Worm (Caenorhabditis elegans) whole organism, L2 larva: ENCODE results near the gene clec-246.

ENCODE experiments used
- C34F6.9 ChIP-seq: fragments of 150-350 bp; optimal IDR thresholded peaks from 2 replicates; lab custom pipeline; 2014; ENCODE audit warnings: missing biosample characterization, missing genetic modification characterization
- F13H6.1 ChIP-seq: sonication (generic microtip); optimal IDR thresholded peaks from 2 replicates; lab custom pipeline; 2016; ENCODE audit warnings: missing genetic modification characterization, missing compliant biosample characterization
- Y55F3AM.14 ChIP-seq: fragments of 200-800 bp; sonication (Bioruptor generic); optimal IDR thresholded peaks from 2 replicates; lab custom pipeline; 2018; ENCODE audit warnings: mild to moderate bottlenecking, missing genetic modification characterization, missing compliant biosample characterization
- ama-1 ChIP-seq: fragments of 150-350 bp; optimal IDR thresholded peaks from 2 replicates; lab custom pipeline; 2018; ENCODE audit warnings: inconsistent platforms
- blmp-1 ChIP-seq: sonication (generic microtip); optimal IDR thresholded peaks from 2 replicates; lab custom pipeline; 2017; ENCODE audit warnings: missing genetic modification characterization, mild to moderate bottlenecking, missing compliant biosample characterization, antibody characterized with exemption, moderate library complexity; ENCODE audit not compliant: insufficient read depth
- ceh-16 ChIP-seq: fragments of 150-350 bp; optimal IDR thresholded peaks from 2 replicates; lab custom pipeline; 2014; ENCODE audit warnings: missing biosample characterization, missing genetic modification characterization
- ceh-82 ChIP-seq: fragments of 150-350 bp; optimal IDR thresholded peaks from 2 replicates; lab custom pipeline; 2014; ENCODE audit warnings: missing biosample characterization, missing genetic modification characterization
- dmd-4 ChIP-seq: sonication (generic microtip); optimal IDR thresholded peaks from 2 replicates; lab custom pipeline; 2017; ENCODE audit warnings: missing biosample characterization, missing genetic modification characterization
- egl-27 ChIP-seq: sonication (generic microtip); optimal IDR thresholded peaks from 3 replicates; lab custom pipeline; 2017; ENCODE audit warnings: missing biosample characterization, missing genetic modification reagents, missing genetic modification characterization
- elt-1 ChIP-seq: fragments of 150-350 bp; optimal IDR thresholded peaks from 2 replicates; lab custom pipeline; 2014; ENCODE audit warnings: missing biosample characterization, missing genetic modification characterization
- elt-3 ChIP-seq: sonication (generic microtip); optimal IDR thresholded peaks from 2 replicates; lab custom pipeline; 2017; ENCODE audit warnings: missing biosample characterization, missing genetic modification characterization
- fos-1 ChIP-seq: fragments of 150-350 bp; optimal IDR thresholded peaks from 2 replicates; lab custom pipeline; 2014; ENCODE audit warnings: missing biosample characterization, missing genetic modification characterization
- lin-11 ChIP-seq: fragments of 150-350 bp; sonication (generic microtip); optimal IDR thresholded peaks from 2 replicates; lab custom pipeline; 2014; ENCODE audit warnings: missing biosample characterization, missing genetic modification characterization, inconsistent platforms, mixed read lengths
- lin-39 ChIP-seq: fragments of 150-350 bp; optimal IDR thresholded peaks from 2 replicates; lab custom pipeline; 2014; ENCODE audit warnings: missing biosample characterization, missing genetic modification reagents, missing genetic modification characterization
- mbf-1 ChIP-seq: sonication (generic microtip); optimal IDR thresholded peaks from 2 replicates; lab custom pipeline; 2017; ENCODE audit warnings: missing biosample characterization, missing genetic modification characterization
- nhr-11 ChIP-seq: fragments of 150-350 bp; optimal IDR thresholded peaks from 2 replicates; lab custom pipeline; 2014; ENCODE audit warnings: missing biosample characterization, missing genetic modification characterization
- nhr-12 ChIP-seq: fragments of 150-350 bp; optimal IDR thresholded peaks from 2 replicates; lab custom pipeline; 2014; ENCODE audit warnings: missing biosample characterization, missing genetic modification characterization
- nhr-129 ChIP-seq: fragments of 150-350 bp; optimal IDR thresholded peaks from 2 replicates; lab custom pipeline; 2014; ENCODE audit warnings: missing biosample characterization, missing genetic modification characterization
- nhr-25 ChIP-seq: fragments of 150-350 bp; sonication (generic microtip); optimal IDR thresholded peaks from 3 replicates; lab custom pipeline; 2014; ENCODE audit warnings: missing biosample characterization, missing genetic modification characterization
- nhr-6 ChIP-seq: fragments of 150-350 bp; optimal IDR thresholded peaks from 2 replicates; lab custom pipeline; 2014; ENCODE audit warnings: missing biosample characterization, missing genetic modification characterization
- sem-4 ChIP-seq: fragments of 150-350 bp; optimal IDR thresholded peaks from 2 replicates; lab custom pipeline; 2014; ENCODE audit warnings: missing biosample characterization, missing genetic modification reagents, missing genetic modification characterization
- skn-1 ChIP-seq: sonication (generic microtip); optimal IDR thresholded peaks from 2 replicates; lab custom pipeline; 2017; ENCODE audit warnings: missing biosample characterization, missing genetic modification characterization
- sma-3 ChIP-seq: sonication (generic microtip); optimal IDR thresholded peaks from 2 replicates; lab custom pipeline; 2016; ENCODE audit warnings: missing genetic modification reagents, missing genetic modification characterization, missing compliant biosample characterization
- sma-9 ChIP-seq, 2 experiments: fragments of 150-350 bp in 1 of 2; sonication (generic microtip) in 1 of 2; optimal IDR thresholded peaks; 2 replicates each; lab custom pipeline; 2014 to 2016; ENCODE audit warnings: missing genetic modification characterization in 2 of 2, mild to moderate bottlenecking in 1 of 2, missing biosample characterization in 1 of 2, missing compliant biosample characterization in 1 of 2, missing genetic modification reagents in 1 of 2, moderate library complexity in 1 of 2
- unc-39 ChIP-seq: fragments of 150-350 bp; optimal IDR thresholded peaks from 2 replicates; lab custom pipeline; 2014; ENCODE audit warnings: missing biosample characterization, missing genetic modification characterization
- unc-55 ChIP-seq: fragments of 150-350 bp; sonication (generic microtip); optimal IDR thresholded peaks from 3 replicates; lab custom pipeline; 2014; ENCODE audit warnings: missing biosample characterization, missing genetic modification reagents, missing genetic modification characterization
- zag-1 ChIP-seq: fragments of 150-350 bp; optimal IDR thresholded peaks from 2 replicates; lab custom pipeline; 2014; ENCODE audit warnings: missing biosample characterization, missing genetic modification characterization
- ztf-1 ChIP-seq: fragments of 200-800 bp; sonication (Bioruptor generic); conservative IDR thresholded peaks from 2 replicates; pipeline ENCODE4 v1.3.6; 2022; ENCODE audit warnings: missing genetic modification characterization, missing compliant biosample characterization
- ztf-11 ChIP-seq: sonication (generic microtip); optimal IDR thresholded peaks from 2 replicates; lab custom pipeline; 2017; ENCODE audit warnings: missing biosample characterization, missing genetic modification characterization

Gene clec-246

ce11 chrV:18189181-18189580 is at the start of gene clec-246:
Gene clec-246, plus strand, starts transcription at chrV:18189481.
- TF ChIP-seq nhr-12 (tag; lab: Kevin White, UChicago) (no peak), ceh-82 (tag; lab: Kevin White, UChicago) (no peak), sma-9 (GFP tag; optimal IDR thresholded peaks at IDR 0.05; lab: Kevin White, UChicago) (no peak), sma-9 (tag; optimal IDR thresholded peaks at IDR 0.05; lab: Kevin White, UChicago) (no peak), ceh-16 (tag; lab: Kevin White, UChicago) (no peak), ztf-1 (GFP tag; lab: Robert Waterston, UW) (no peak), fos-1 (tag; lab: Kevin White, UChicago) (no peak), sma-3 (GFP tag; lab: Kevin White, UChicago) (no peak), nhr-25 (tag; lab: Kevin White, UChicago) (no peak), ama-1 (lab: Kevin White, UChicago) (no peak), C34F6.9 (tag; lab: Kevin White, UChicago) (no peak), skn-1 (tag; lab: Kevin White, UChicago) (no peak), ztf-11 (tag; lab: Kevin White, UChicago) (no peak)
- TF ChIP-seq, all 48 proteins: peak for 0

ce11 chrV:18141161-18141560 is 48.1 kb upstream of the clec-246 start, which contains the start of gene Y37H2A.11:
Gene Y37H2A.11, plus strand, starts transcription at chrV:18141461.
- TF ChIP-seq zag-1 (no peak), egl-27 (no peak), elt-3 (tag; lab: Kevin White, UChicago) (no peak), nhr-6 (tag; lab: Kevin White, UChicago) (no peak), lin-39 (tag; lab: Kevin White, UChicago) (no peak), fos-1 (tag; lab: Kevin White, UChicago) (no peak), ceh-82 (tag; lab: Kevin White, UChicago) (no peak), sem-4 (tag; lab: Kevin White, UChicago) (no peak), ama-1 (lab: Kevin White, UChicago) (no peak)

- no peak for TF ChIP-seq mbf-1 (tag; lab: Kevin White, UChicago)
- TF ChIP-seq ama-1 (lab: Kevin White, UChicago): no peak
- no peak for TF ChIP-seq nhr-25 (tag; lab: Kevin White, UChicago)
- no peak for TF ChIP-seq sma-9 (GFP tag; optimal IDR thresholded peaks at IDR 0.05; lab: Kevin White, UChicago)
- TF ChIP-seq sma-9 (tag; optimal IDR thresholded peaks at IDR 0.05; lab: Kevin White, UChicago): no peak
- no peak for TF ChIP-seq Y55F3AM.14 (GFP tag; lab: Kevin White, UChicago)
- no peak for TF ChIP-seq F13H6.1 (tag; lab: Kevin White, UChicago)
- no peak for TF ChIP-seq elt-1 (tag; lab: Kevin White, UChicago)
- TF ChIP-seq unc-39 (tag; lab: Kevin White, UChicago): no peak
- no peak for TF ChIP-seq nhr-11 (tag; lab: Kevin White, UChicago)
- TF ChIP-seq zag-1: no peak
- TF ChIP-seq ceh-16 (tag; lab: Kevin White, UChicago): no peak
- no peak for TF ChIP-seq dmd-4 (tag; lab: Kevin White, UChicago)
- TF ChIP-seq skn-1 (tag; lab: Kevin White, UChicago): no peak
- no peak for TF ChIP-seq lin-11 (tag; lab: Kevin White, UChicago)
Observed at ce11 chrV:18142549-18142948, 46.7 kb upstream of the clec-246 start, which contains the start of gene Y37H2A.13. Gene Y37H2A.13, plus strand, starts transcription at chrV:18142849.

- TF ChIP-seq elt-3 (tag; lab: Kevin White, UChicago): no peak
- TF ChIP-seq, all 48 proteins: peak for 0
Observed at ce11 chrV:18143445-18143844, 45.8 kb upstream of the clec-246 start, which contains the start of gene Y37H2A.14. Gene Y37H2A.14, plus strand, starts transcription at chrV:18143745.

- TF ChIP-seq sma-3 (GFP tag; lab: Kevin White, UChicago) (no peak), skn-1 (tag; lab: Kevin White, UChicago) (no peak), blmp-1 (no peak), unc-55 (GFP tag; lab: Kevin White, UChicago) (no peak), nhr-129 (tag; lab: Kevin White, UChicago) (no peak)
Observed at ce11 chrV:18144442-18144841, 44.8 kb upstream of the clec-246 start.

- peak; percentile 4 for TF ChIP-seq fos-1 (tag; lab: Kevin White, UChicago)
- TF ChIP-seq dmd-4 (tag; lab: Kevin White, UChicago): no peak
Observed at ce11 chrV:18146077-18146476, 43.2 kb upstream of the clec-246 start, which contains the start of gene C14A6.3. Gene C14A6.3, plus strand, starts transcription at chrV:18146377.
